Worm (Caenorhabditis elegans) whole organism, L4 larva: ENCODE results near the gene srd-38.

Source experiments
- F44E2.7 ChIP-seq: fragments of 200-800 bp; sonication (Bioruptor generic); IDR thresholded peaks from 2 replicates; pipeline ENCODE4 v2.1.2; 2022; ENCODE audit warnings: missing genetic modification characterization, missing compliant biosample characterization
- F49E8.2 ChIP-seq: sonication (generic microtip); optimal IDR thresholded peaks from 2 replicates; lab custom pipeline; 2016; ENCODE audit warnings: missing compliant biosample characterization, mild to moderate bottlenecking, missing genetic modification characterization, borderline replicate concordance
- Y105C5A.15 ChIP-seq: fragments of 200-800 bp; sonication (Bioruptor generic); IDR thresholded peaks from 2 replicates; pipeline ENCODE4 v1.3.6; 2022; ENCODE audit warnings: missing genetic modification characterization, missing compliant biosample characterization
- egl-27 ChIP-seq: sonication (generic microtip); optimal IDR thresholded peaks from 3 replicates; lab custom pipeline; 2017; ENCODE audit warnings: missing biosample characterization, missing genetic modification reagents, missing genetic modification characterization
- hlh-11 ChIP-seq: fragments of 200-800 bp; sonication (Bioruptor generic); optimal IDR thresholded peaks from 2 replicates; lab custom pipeline; 2018; ENCODE audit warnings: mild to moderate bottlenecking, missing genetic modification characterization, missing compliant biosample characterization
- nhr-11 ChIP-seq: fragments of 150-350 bp; optimal IDR thresholded peaks from 2 replicates; lab custom pipeline; 2014; ENCODE audit warnings: missing biosample characterization, missing genetic modification characterization
- nhr-237 ChIP-seq: sonication (generic microtip); optimal IDR thresholded peaks from 2 replicates; lab custom pipeline; 2017; ENCODE audit warnings: missing biosample characterization, missing genetic modification characterization
- nhr-77 ChIP-seq: fragments of 150-350 bp; optimal IDR thresholded peaks from 2 replicates; lab custom pipeline; 2014; ENCODE audit warnings: missing biosample characterization, missing genetic modification characterization
- pha-4 ChIP-seq, 2 experiments: fragments of 150-350 bp in 1 of 2; fragments of 200-800 bp in 1 of 2; sonication (Bioruptor generic) in 1 of 2; IDR thresholded peaks in 1 of 2; optimal IDR thresholded peaks in 1 of 2; 2 replicates each; pipeline versions ENCODE4 v1.3.6 to Lab custom; 2014 to 2022; ENCODE audit warnings: missing genetic modification characterization in 2 of 2, missing genetic modification reagents in 2 of 2, missing biosample characterization in 1 of 2, missing compliant biosample characterization in 1 of 2
- unc-130 ChIP-seq: sonication (generic microtip); optimal IDR thresholded peaks from 2 replicates; lab custom pipeline; 2016; ENCODE audit warnings: missing genetic modification reagents, missing genetic modification characterization, missing compliant biosample characterization
- ztf-11 ChIP-seq: fragments of 150-350 bp; optimal IDR thresholded peaks from 2 replicates; lab custom pipeline; 2014; ENCODE audit warnings: missing biosample characterization, missing genetic modification characterization

DNA sequence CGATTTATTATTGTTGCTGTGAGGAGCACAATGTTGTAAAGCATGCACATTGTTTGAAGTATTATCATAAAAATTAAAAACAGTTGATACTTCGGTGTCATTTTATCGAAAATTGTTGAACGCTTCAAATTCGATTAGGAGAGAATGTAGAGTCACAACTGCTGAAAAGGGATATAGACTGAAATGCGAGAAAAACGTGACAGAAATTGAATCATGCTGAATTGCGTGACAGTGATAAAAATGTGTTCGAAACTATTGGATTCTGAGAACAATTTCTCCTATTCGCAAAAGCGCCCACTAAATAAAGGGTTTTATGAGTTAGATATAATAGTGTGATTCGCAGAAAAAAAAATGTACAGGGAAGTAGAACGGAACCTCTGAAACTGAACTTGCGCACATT, 17.1 kb downstream of the srd-38 start, which contains the start of gene srxa-8:
- TF ChIP-seq Y105C5A.15 (GFP tag; lab: Robert Waterston, UW) (no peak), unc-130 (GFP tag; lab: Kevin White, UChicago) (no peak), hlh-11 (tag; lab: Kevin White, UChicago) (no peak), ztf-11 (tag; lab: Kevin White, UChicago) (no peak), egl-27 (tag; lab: Kevin White, UChicago) (no peak), nhr-237 (tag; lab: Kevin White, UChicago) (no peak), nhr-11 (no peak), pha-4 (GFP tag; IDR thresholded peaks at IDR 0.05; lab: Robert Waterston, UW) (no peak), pha-4 (tag; optimal IDR thresholded peaks at IDR 0.05; lab: Kevin White, UChicago) (no peak), F44E2.7 (GFP tag; lab: Robert Waterston, UW) (no peak), nhr-77 (no peak), F49E8.2 (tag; lab: Kevin White, UChicago) (no peak)
